Worm (Caenorhabditis elegans) whole organism, L2 larva: Measurements from ENCODE around the gene mrps-26.

Experiments
- C34F6.9 ChIP-seq: fragments of 150-350 bp; optimal IDR thresholded peaks from 2 replicates; lab custom pipeline; 2014; ENCODE audit warnings: missing biosample characterization, missing genetic modification characterization
- F13H6.1 ChIP-seq: sonication (generic microtip); optimal IDR thresholded peaks from 2 replicates; lab custom pipeline; 2016; ENCODE audit warnings: missing genetic modification characterization, missing compliant biosample characterization
- R02D3.7 ChIP-seq: fragments of 150-350 bp; optimal IDR thresholded peaks from 2 replicates; lab custom pipeline; 2014; ENCODE audit warnings: missing biosample characterization, missing genetic modification characterization
- Y55F3AM.14 ChIP-seq: fragments of 200-800 bp; sonication (Bioruptor generic); optimal IDR thresholded peaks from 2 replicates; lab custom pipeline; 2018; ENCODE audit warnings: mild to moderate bottlenecking, missing genetic modification characterization, missing compliant biosample characterization
- ZK546.5 ChIP-seq: sonication (generic microtip); optimal IDR thresholded peaks from 2 replicates; lab custom pipeline; 2017; ENCODE audit warnings: missing biosample characterization, missing genetic modification characterization
- alr-1 ChIP-seq: fragments of 150-350 bp; optimal IDR thresholded peaks from 2 replicates; lab custom pipeline; 2014; ENCODE audit warnings: missing biosample characterization, missing genetic modification characterization
- aly-2 ChIP-seq: fragments of 150-350 bp; optimal IDR thresholded peaks from 2 replicates; lab custom pipeline; 2014; ENCODE audit warnings: missing biosample characterization, missing genetic modification characterization
- blmp-1 ChIP-seq: sonication (generic microtip); optimal IDR thresholded peaks from 2 replicates; lab custom pipeline; 2017; ENCODE audit warnings: missing genetic modification characterization, mild to moderate bottlenecking, missing compliant biosample characterization, antibody characterized with exemption, moderate library complexity; ENCODE audit not compliant: insufficient read depth
- ceh-16 ChIP-seq: fragments of 150-350 bp; optimal IDR thresholded peaks from 2 replicates; lab custom pipeline; 2014; ENCODE audit warnings: missing biosample characterization, missing genetic modification characterization
- ceh-82 ChIP-seq: fragments of 150-350 bp; optimal IDR thresholded peaks from 2 replicates; lab custom pipeline; 2014; ENCODE audit warnings: missing biosample characterization, missing genetic modification characterization
- crh-2 ChIP-seq: sonication (generic microtip); optimal IDR thresholded peaks from 2 replicates; lab custom pipeline; 2017; ENCODE audit warnings: missing biosample characterization, missing genetic modification characterization
- dmd-4 ChIP-seq: sonication (generic microtip); optimal IDR thresholded peaks from 2 replicates; lab custom pipeline; 2017; ENCODE audit warnings: missing biosample characterization, missing genetic modification characterization
- elt-1 ChIP-seq: fragments of 150-350 bp; optimal IDR thresholded peaks from 2 replicates; lab custom pipeline; 2014; ENCODE audit warnings: missing biosample characterization, missing genetic modification characterization
- elt-3 ChIP-seq: sonication (generic microtip); optimal IDR thresholded peaks from 2 replicates; lab custom pipeline; 2017; ENCODE audit warnings: missing biosample characterization, missing genetic modification characterization
- gmeb-1 ChIP-seq: fragments of 150-350 bp; optimal IDR thresholded peaks from 2 replicates; lab custom pipeline; 2014; ENCODE audit warnings: missing biosample characterization, missing genetic modification characterization
- lin-11 ChIP-seq: fragments of 150-350 bp; sonication (generic microtip); optimal IDR thresholded peaks from 2 replicates; lab custom pipeline; 2014; ENCODE audit warnings: missing biosample characterization, missing genetic modification characterization, inconsistent platforms, mixed read lengths
- lin-13 ChIP-seq: fragments of 150-350 bp; optimal IDR thresholded peaks from 2 replicates; lab custom pipeline; 2014; ENCODE audit warnings: missing biosample characterization, missing genetic modification reagents, missing genetic modification characterization
- lsy-2 ChIP-seq, 2 experiments: fragments of 150-350 bp in 1 of 2; sonication (generic microtip) in 1 of 2; optimal IDR thresholded peaks; 2 replicates each; lab custom pipeline; 2014 to 2017; ENCODE audit warnings: missing biosample characterization in 2 of 2, missing genetic modification characterization in 2 of 2
- mab-5 ChIP-seq: fragments of 150-350 bp; optimal IDR thresholded peaks from 2 replicates; lab custom pipeline; 2014; ENCODE audit warnings: missing biosample characterization, missing genetic modification characterization
- mbf-1 ChIP-seq: sonication (generic microtip); optimal IDR thresholded peaks from 2 replicates; lab custom pipeline; 2017; ENCODE audit warnings: missing biosample characterization, missing genetic modification characterization
- mdl-1 ChIP-seq, 2 experiments: fragments of 150-350 bp in 1 of 2; sonication (generic microtip) in 1 of 2; optimal IDR thresholded peaks; 2 replicates each; lab custom pipeline; 2017; ENCODE audit warnings: missing biosample characterization in 2 of 2, missing genetic modification characterization in 2 of 2
- nhr-23 ChIP-seq: fragments of 150-350 bp; optimal IDR thresholded peaks from 2 replicates; lab custom pipeline; 2014; ENCODE audit warnings: missing biosample characterization, missing genetic modification reagents, missing genetic modification characterization
- nhr-237 ChIP-seq: fragments of 150-350 bp; optimal IDR thresholded peaks from 2 replicates; lab custom pipeline; 2014; ENCODE audit warnings: missing biosample characterization, missing genetic modification characterization
- nhr-25 ChIP-seq: fragments of 150-350 bp; sonication (generic microtip); optimal IDR thresholded peaks from 3 replicates; lab custom pipeline; 2014; ENCODE audit warnings: missing biosample characterization, missing genetic modification characterization
- nhr-6 ChIP-seq: fragments of 150-350 bp; optimal IDR thresholded peaks from 2 replicates; lab custom pipeline; 2014; ENCODE audit warnings: missing biosample characterization, missing genetic modification characterization
- nhr-77 ChIP-seq: fragments of 150-350 bp; optimal IDR thresholded peaks from 2 replicates; lab custom pipeline; 2014; ENCODE audit warnings: missing biosample characterization, missing genetic modification characterization
- peb-1 ChIP-seq: fragments of 150-350 bp; optimal IDR thresholded peaks from 2 replicates; lab custom pipeline; 2014; ENCODE audit warnings: missing biosample characterization, missing genetic modification characterization
- sem-4 ChIP-seq: fragments of 150-350 bp; optimal IDR thresholded peaks from 2 replicates; lab custom pipeline; 2014; ENCODE audit warnings: missing biosample characterization, missing genetic modification reagents, missing genetic modification characterization
- sma-3 ChIP-seq: sonication (generic microtip); optimal IDR thresholded peaks from 2 replicates; lab custom pipeline; 2016; ENCODE audit warnings: missing genetic modification reagents, missing genetic modification characterization, missing compliant biosample characterization
- snpc-4 ChIP-seq: fragments of 150-350 bp; optimal IDR thresholded peaks from 2 replicates; lab custom pipeline; 2014; ENCODE audit warnings: missing biosample characterization, missing genetic modification characterization
- unc-55 ChIP-seq: fragments of 150-350 bp; sonication (generic microtip); optimal IDR thresholded peaks from 3 replicates; lab custom pipeline; 2014; ENCODE audit warnings: missing biosample characterization, missing genetic modification reagents, missing genetic modification characterization
- unc-62 ChIP-seq: fragments of 150-350 bp; optimal IDR thresholded peaks from 2 replicates; lab custom pipeline; 2014; ENCODE audit warnings: missing biosample characterization, missing genetic modification reagents, missing genetic modification characterization
- ztf-1 ChIP-seq: fragments of 200-800 bp; sonication (Bioruptor generic); conservative IDR thresholded peaks from 2 replicates; pipeline ENCODE4 v1.3.6; 2022; ENCODE audit warnings: missing genetic modification characterization, missing compliant biosample characterization
- ztf-11 ChIP-seq: sonication (generic microtip); optimal IDR thresholded peaks from 2 replicates; lab custom pipeline; 2017; ENCODE audit warnings: missing biosample characterization, missing genetic modification characterization
- ztf-4 ChIP-seq: fragments of 150-350 bp; optimal IDR thresholded peaks from 2 replicates; lab custom pipeline; 2014; ENCODE audit warnings: missing biosample characterization, missing genetic modification characterization

The mrps-26 gene

DNA sequence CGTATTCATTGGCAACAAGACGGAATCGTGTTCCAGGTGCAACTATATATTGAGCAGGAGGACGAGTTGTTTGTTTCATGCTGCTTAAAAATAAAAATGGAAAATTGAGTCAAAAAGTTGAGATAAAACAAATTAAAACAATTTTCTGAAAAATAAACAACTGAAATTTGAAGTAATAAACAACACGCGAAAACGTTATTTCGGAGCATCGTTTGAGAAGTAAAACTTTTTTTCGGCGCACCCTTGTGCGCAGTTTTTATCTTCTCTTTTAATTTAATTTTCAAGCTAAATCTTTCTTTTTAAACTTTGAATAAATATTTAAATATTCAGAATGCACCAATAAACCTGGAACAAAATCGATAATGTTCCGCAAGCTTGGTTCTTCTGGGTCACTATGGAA lies 19.7 kb downstream of the mrps-26 start, which contains the start of the genes sumv-1 and gop-1:
sumv-1 (minus strand) TSS at position 80 of the 400 bp plus-strand sequence.
gop-1 (plus strand) TSS at position 331 of the 400 bp plus-strand sequence.
- TF ChIP-seq elt-3 (tag; lab: Kevin White, UChicago) (no peak), aly-2 (no peak), lsy-2 (tag; optimal IDR thresholded peaks at IDR 0.05; lab: Kevin White, UChicago) (no peak), ceh-82 (tag; lab: Kevin White, UChicago) (no peak), peb-1 (tag; lab: Kevin White, UChicago) (no peak), unc-55 (no peak), ztf-11 (tag; lab: Kevin White, UChicago) (no peak), sem-4 (tag; lab: Kevin White, UChicago) (no peak), ztf-4 (tag; lab: Kevin White, UChicago) (no peak)
- TF ChIP-seq, all 48 proteins: peak for 0

DNA sequence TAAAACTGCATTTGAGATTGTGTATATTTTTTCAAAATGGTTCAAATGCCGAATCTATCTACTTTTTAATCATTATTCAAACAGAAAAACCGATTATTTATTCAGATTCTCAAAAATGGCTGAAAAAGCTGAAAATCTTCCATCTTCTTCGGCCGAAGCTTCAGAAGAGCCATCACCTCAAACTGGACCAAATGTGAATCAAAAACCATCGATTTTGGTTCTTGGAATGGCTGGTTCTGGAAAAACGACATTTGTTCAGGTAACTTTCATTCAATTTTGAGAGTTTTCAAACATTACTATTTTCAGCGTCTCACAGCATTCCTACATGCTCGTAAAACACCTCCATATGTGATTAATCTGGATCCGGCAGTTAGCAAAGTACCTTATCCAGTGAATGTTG lies 24.5 kb downstream of the mrps-26 start, which contains the start of gene gop-2:
gop-2 (plus strand) TSS at position 106 of the 400 bp plus-strand sequence.
- TF ChIP-seq ceh-82 (tag; lab: Kevin White, UChicago) (no peak), mbf-1 (tag; lab: Kevin White, UChicago) (no peak), ztf-1 (GFP tag; lab: Robert Waterston, UW) (no peak), lin-11 (tag; lab: Kevin White, UChicago) (no peak), nhr-237 (no peak), nhr-25 (tag; lab: Kevin White, UChicago) (no peak), mab-5 (tag; lab: Kevin White, UChicago) (no peak), dmd-4 (no peak), elt-3 (tag; lab: Kevin White, UChicago) (no peak), mdl-1 (tag; optimal IDR thresholded peaks at IDR 0.05; lab: Kevin White, UChicago) (no peak)

DNA sequence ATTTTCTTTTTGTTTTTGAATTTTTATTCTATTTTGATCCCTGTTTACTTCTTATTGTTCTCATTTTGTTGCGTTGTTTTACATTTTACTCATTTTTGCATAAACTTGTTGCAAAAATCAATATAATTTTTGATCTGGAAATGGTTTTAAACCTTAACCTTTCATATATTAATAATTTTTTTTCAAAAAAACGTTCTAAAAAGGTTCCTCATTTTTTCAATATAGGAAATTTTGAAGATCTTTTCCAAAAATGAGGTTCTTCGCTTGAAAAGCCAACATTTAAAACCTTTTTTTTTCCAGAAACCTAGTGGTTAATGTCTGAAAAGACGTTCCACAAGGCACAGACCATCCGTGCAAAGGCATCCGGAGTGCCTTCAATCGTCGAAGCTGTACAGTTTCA lies 26.0 kb downstream of the mrps-26 start, which contains the start of gene gop-3:
gop-3 (plus strand) TSS at position 301 of the 400 bp plus-strand sequence.
- TF ChIP-seq mbf-1 (tag; lab: Kevin White, UChicago) (no peak), nhr-6 (no peak), R02D3.7 (tag; lab: Kevin White, UChicago) (no peak), sma-3 (GFP tag; lab: Kevin White, UChicago) (no peak), ZK546.5 (no peak), snpc-4 (tag; lab: Kevin White, UChicago) (no peak), F13H6.1 (tag; lab: Kevin White, UChicago) (no peak), alr-1 (tag; lab: Kevin White, UChicago) (no peak), ztf-11 (tag; lab: Kevin White, UChicago) (no peak)
- TF ChIP-seq, all 48 proteins: peak for 0

DNA sequence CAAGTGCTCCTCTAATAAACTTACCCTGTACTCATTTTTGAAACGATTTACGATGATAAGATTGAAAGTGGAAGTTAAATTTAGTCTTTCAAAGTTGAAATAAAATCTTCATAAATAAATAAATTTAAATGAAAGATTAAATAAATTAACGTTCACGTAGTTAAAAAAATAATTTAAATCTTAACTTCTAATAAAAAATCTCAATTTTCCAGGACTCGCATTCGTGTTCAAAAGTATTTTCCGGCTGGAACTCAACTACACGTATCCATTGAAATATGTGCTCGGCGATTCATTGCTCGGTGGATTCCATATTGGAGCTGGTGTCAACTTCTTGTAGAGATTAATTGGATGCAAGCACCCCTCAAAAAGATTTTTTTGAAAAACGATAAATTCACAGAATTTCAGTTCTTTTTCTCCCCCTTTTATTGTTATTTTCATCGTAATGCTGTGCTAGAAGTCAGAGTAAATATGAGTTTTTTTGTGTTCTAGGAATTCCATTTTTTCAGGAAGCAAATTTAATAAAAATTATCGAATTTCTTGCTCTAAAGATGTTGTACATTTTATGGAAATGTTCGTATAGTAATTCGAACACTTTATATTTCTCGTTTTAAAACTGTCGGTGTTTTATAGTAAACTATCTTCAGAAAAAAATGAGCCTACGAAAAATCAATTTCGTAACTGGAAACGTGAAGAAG lies 29.0 kb downstream of the mrps-26 start, which contains the start of the genes C34E10.9 and hap-1:
C34E10.9 (minus strand) TSS at position 101 of the 695 bp plus-strand sequence.
hap-1 (plus strand) TSS at position 645 of the 695 bp plus-strand sequence.
- TF ChIP-seq nhr-77 (no peak), lin-13 (GFP tag; lab: Kevin White, UChicago) (no peak), crh-2 (tag; lab: Kevin White, UChicago) (no peak), unc-55 (no peak), sem-4 (tag; lab: Kevin White, UChicago) (no peak), aly-2 (no peak), blmp-1 (tag; lab: Kevin White, UChicago) (no peak), nhr-6 (no peak), Y55F3AM.14 (GFP tag; lab: Kevin White, UChicago) (no peak), mdl-1 (tag; optimal IDR thresholded peaks at IDR 0.05; lab: Kevin White, UChicago) (no peak), unc-62 (GFP tag; lab: Kevin White, UChicago) (no peak), elt-1 (tag; lab: Kevin White, UChicago) (no peak), ceh-82 (tag; lab: Kevin White, UChicago) (no peak), nhr-23 (tag; lab: Kevin White, UChicago) (no peak), C34F6.9 (no peak), gmeb-1 (tag; lab: Kevin White, UChicago) (no peak), peb-1 (tag; lab: Kevin White, UChicago) (no peak), snpc-4 (tag; lab: Kevin White, UChicago) (no peak), ceh-16 (tag; lab: Kevin White, UChicago) (no peak), ztf-4 (tag; lab: Kevin White, UChicago) (no peak)
